Fruit fly (Drosophila melanogaster): ENCODE measurements around the gene Nelf-A.

Nelf-A gene

DNA sequence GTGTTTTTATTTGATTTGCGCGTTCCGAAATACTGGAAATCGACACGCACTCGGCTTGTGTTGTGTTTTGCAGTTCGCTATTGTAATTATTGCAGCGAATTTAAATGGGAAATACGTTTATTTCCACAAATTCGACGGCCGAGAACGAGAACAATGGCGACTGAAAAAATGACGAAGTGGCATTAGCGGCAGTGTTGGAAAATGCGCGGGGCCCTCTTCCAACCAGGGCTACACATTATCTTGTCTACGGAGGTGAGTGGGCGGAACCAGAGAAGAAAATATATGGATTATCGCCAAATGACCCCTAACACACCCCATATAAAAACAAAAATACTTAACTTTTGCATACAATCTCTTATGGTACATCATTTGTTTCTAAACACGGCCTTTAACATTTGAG lies 45.4 kb downstream of the Nelf-A start, which contains the start of gene Rab1 (continued):
- TF ChIP-seq Dfd (GFP tag; optimal IDR thresholded peaks at IDR 0.05) (no peak), CG11398 (GFP tag; optimal IDR thresholded peaks at IDR 0.05) (no peak), dysf (GFP tag; IDR thresholded peaks at IDR 0.05) (peak; percentile 24; the same call in 1 of the 3 replicates), pfk (GFP tag; optimal IDR thresholded peaks at IDR 0.05) (peak; percentile 47), vfl (GFP tag; optimal IDR thresholded peaks at IDR 0.05) (no peak), CG8281 (tag; optimal IDR thresholded peaks at IDR 0.05) (peak; percentile 25), Drgx (GFP tag; IDR thresholded peaks at IDR 0.05) (no peak), Ets65A (GFP tag) (peak; percentile 82), Med (GFP tag) (peak; percentile 92), CG3847 (GFP tag; IDR thresholded peaks at IDR 0.05) (peak; percentile 65), abd-A (tag; optimal IDR thresholded peaks at IDR 0.05) (peak; percentile 49), seq (GFP tag; IDR thresholded peaks at IDR 0.05) (no peak), sima (GFP tag; optimal IDR thresholded peaks at IDR 0.05) (no peak), CG15514 (GFP tag; optimal IDR thresholded peaks at IDR 0.05) (peak; percentile 98), D19B (GFP tag; optimal IDR thresholded peaks at IDR 0.05) (no peak), Atf6 (GFP tag; IDR thresholded peaks at IDR 0.05) (no peak), Dad (GFP tag; optimal IDR thresholded peaks at IDR 0.05) (no peak), CG7987 (GFP tag; optimal IDR thresholded peaks at IDR 0.05) (peak; percentile 38), Ravus (GFP tag; IDR thresholded peaks at IDR 0.05) (no peak), CG12659 (GFP tag; optimal IDR thresholded peaks at IDR 0.05) (peak; percentile 62), CG13624 (GFP tag; optimal IDR thresholded peaks at IDR 0.05) (peak; percentile 55), Xrp1 (GFP tag; IDR thresholded peaks at IDR 0.05) (0 out of 2 replicates have a peak, but pooled peaks have one; percentile 33), CG7357 (GFP tag; IDR thresholded peaks at IDR 0.05) (no peak), CG12744 (GFP tag; optimal IDR thresholded peaks at IDR 0.05) (no peak), bab2 (GFP tag; optimal IDR thresholded peaks at IDR 0.05) (peak; percentile 12), CG2678 (tag; optimal IDR thresholded peaks at IDR 0.05) (peak; percentile 41), twi (tag; optimal IDR thresholded peaks at IDR 0.05) (peak; percentile 9), grn (GFP tag; optimal IDR thresholded peaks at IDR 0.05) (no peak), sc (optimal IDR thresholded peaks at IDR 0.05) (no peak), sc (GFP tag; optimal IDR thresholded peaks at IDR 0.05) (no peak), NC2α (GFP tag; optimal IDR thresholded peaks at IDR 0.05) (no peak), Hsf (GFP tag; optimal IDR thresholded peaks at IDR 0.05) (peak; percentile 47), jing (GFP tag; optimal IDR thresholded peaks at IDR 0.05) (no peak), eve (GFP tag; optimal IDR thresholded peaks at IDR 0.05) (no peak), CG4404 (GFP tag; IDR thresholded peaks at IDR 0.05) (no peak), Oaz (GFP tag; IDR thresholded peaks at IDR 0.05) (no peak), CG10209 (GFP tag; optimal IDR thresholded peaks at IDR 0.05) (peak; percentile 43), p53 (GFP tag; optimal IDR thresholded peaks at IDR 0.05) (no peak), Sry-δ (GFP tag; optimal IDR thresholded peaks at IDR 0.05) (peak; percentile 46), dmrt99B (tag; optimal IDR thresholded peaks at IDR 0.05) (no peak), H2.0 (GFP tag; IDR thresholded peaks at IDR 0.05) (peak; percentile 30; the same call in 1 of the 2 replicates), ac (GFP tag; optimal IDR thresholded peaks at IDR 0.05) (no peak), Dip2 (GFP tag; IDR thresholded peaks at IDR 0.05) (no peak), Atf3 (GFP tag; optimal IDR thresholded peaks at IDR 0.05) (no peak), yki (optimal IDR thresholded peaks at IDR 0.05) (no peak), Adf1 (GFP tag; IDR thresholded peaks at IDR 0.05) (no peak), Fer3 (tag; optimal IDR thresholded peaks at IDR 0.05) (peak; percentile 20), CG32772 (GFP tag; IDR thresholded peaks at IDR 0.05) (no peak), CG15479 (GFP tag; optimal IDR thresholded peaks at IDR 0.05) (no peak), CG4820 (GFP tag; optimal IDR thresholded peaks at IDR 0.05) (no peak), bcd (GFP tag; optimal IDR thresholded peaks at IDR 0.05) (peak; percentile 55), CG10565 (GFP tag; optimal IDR thresholded peaks at IDR 0.05) (no peak), ara (GFP tag; IDR thresholded peaks at IDR 0.05) (no peak)
